Worm (Caenorhabditis elegans) whole organism, late embryonic: ENCODE data around the gene F54B11.10.

Source experiments
- ets-4 ChIP-seq: sonication (generic microtip); optimal IDR thresholded peaks from 2 replicates; lab custom pipeline; 2016; ENCODE audit warnings: missing genetic modification characterization, missing compliant biosample characterization
- hlh-8 ChIP-seq: sonication (generic microtip); optimal IDR thresholded peaks from 2 replicates; lab custom pipeline; 2016; ENCODE audit warnings: missing genotype, missing genetic modification characterization, missing compliant biosample characterization

- TF ChIP-seq ets-4 (tag; lab: Kevin White, UChicago), result no peak
- no peak for TF ChIP-seq hlh-8 (tag; lab: Kevin White, UChicago)
Measured at ce11 chrX:13544544-13545021, 37.3 kb upstream of the F54B11.10 start.
